Worm (Caenorhabditis elegans) whole organism, L1 larva: Measurements from ENCODE around the gene col-96.

Experiments
- C16A3.4 ChIP-seq: fragments of 150-350 bp; optimal IDR thresholded peaks from 2 replicates; lab custom pipeline; 2014; ENCODE audit warnings: missing biosample characterization, missing genetic modification characterization
- C34B4.2 ChIP-seq: sonication (generic microtip); optimal IDR thresholded peaks from 2 replicates; lab custom pipeline; 2017; ENCODE audit warnings: mild to moderate bottlenecking, missing genetic modification characterization, missing compliant biosample characterization
- F16B12.6 ChIP-seq: fragments of 150-350 bp; optimal IDR thresholded peaks from 2 replicates; lab custom pipeline; 2014; ENCODE audit warnings: missing biosample characterization, missing genetic modification characterization
- Y116A8C.19 ChIP-seq: sonication (generic microtip); optimal IDR thresholded peaks from 2 replicates; lab custom pipeline; 2016; ENCODE audit warnings: missing compliant biosample characterization, missing genetic modification characterization, borderline replicate concordance
- aha-1 ChIP-seq: fragments of 150-350 bp; optimal IDR thresholded peaks from 2 replicates; lab custom pipeline; 2014; ENCODE audit warnings: missing biosample characterization, missing genetic modification characterization
- alr-1 ChIP-seq: fragments of 200-800 bp; sonication (Bioruptor generic); optimal IDR thresholded peaks from 2 replicates; lab custom pipeline; 2018; ENCODE audit warnings: borderline replicate concordance, mild to moderate bottlenecking, missing genetic modification characterization, missing compliant biosample characterization
- aly-2 ChIP-seq: fragments of 150-350 bp; optimal IDR thresholded peaks from 2 replicates; lab custom pipeline; 2014; ENCODE audit warnings: missing biosample characterization, missing genetic modification characterization
- blmp-1 ChIP-seq: fragments of 150-350 bp; optimal IDR thresholded peaks from 2 replicates; lab custom pipeline; 2014; ENCODE audit warnings: missing biosample characterization, missing genetic modification characterization
- ceh-63 ChIP-seq: fragments of 200-800 bp; sonication (Bioruptor generic); optimal IDR thresholded peaks from 2 replicates; lab custom pipeline; 2018; ENCODE audit warnings: mild to moderate bottlenecking, missing genetic modification characterization, missing compliant biosample characterization
- ceh-8 ChIP-seq: fragments of 200-800 bp; sonication (Bioruptor generic); optimal IDR thresholded peaks from 2 replicates; lab custom pipeline; 2018; ENCODE audit warnings: mild to moderate bottlenecking, missing genetic modification characterization, moderate library complexity, missing compliant biosample characterization
- ceh-88 ChIP-seq: fragments of 200-800 bp; sonication (Bioruptor generic); IDR thresholded peaks from 2 replicates; pipeline ENCODE4 v1.3.6; 2022; ENCODE audit warnings: missing genetic modification characterization, missing compliant biosample characterization
- dsc-1 ChIP-seq: sonication (generic microtip); optimal IDR thresholded peaks from 2 replicates; lab custom pipeline; 2016; ENCODE audit warnings: mild to moderate bottlenecking, missing genetic modification characterization, missing compliant biosample characterization
- efl-1 ChIP-seq, 4 experiments: fragments of 150-350 bp; optimal IDR thresholded peaks in 3 of 4; peaks in 1 of 4; 1 replicate in 1 of 4; 2 replicates in 3 of 4; lab custom pipeline; 2014; ENCODE audit warnings: missing biosample characterization in 2 of 4, missing genetic modification characterization in 2 of 4, missing genetic modification reagents in 2 of 4
- egl-13 ChIP-seq: sonication (generic microtip); optimal IDR thresholded peaks from 2 replicates; lab custom pipeline; 2016; ENCODE audit warnings: missing genotype, missing genetic modification reagents, missing genetic modification characterization, missing compliant biosample characterization
- egl-27 ChIP-seq, 2 experiments: fragments of 150-350 bp in 1 of 2; sonication (generic microtip); optimal IDR thresholded peaks; 3 replicates each; lab custom pipeline; 2017 to 2018; ENCODE audit warnings: missing biosample characterization in 2 of 2, missing genetic modification characterization in 2 of 2, missing genetic modification reagents in 2 of 2
- elt-2 ChIP-seq: sonication (generic microtip); optimal IDR thresholded peaks from 2 replicates; lab custom pipeline; 2016; ENCODE audit warnings: missing genetic modification characterization, mild to moderate bottlenecking, inconsistent platforms, missing compliant biosample characterization, missing genetic modification reagents
- fkh-10 ChIP-seq: sonication (generic microtip); optimal IDR thresholded peaks from 2 replicates; lab custom pipeline; 2017; ENCODE audit warnings: missing biosample characterization, missing genetic modification reagents, missing genetic modification characterization
- fkh-4 ChIP-seq: sonication (generic microtip); optimal IDR thresholded peaks from 2 replicates; lab custom pipeline; 2016; ENCODE audit warnings: missing compliant biosample characterization, missing genetic modification characterization, borderline replicate concordance
- fkh-8 ChIP-seq: sonication (generic microtip); optimal IDR thresholded peaks from 2 replicates; lab custom pipeline; 2016; ENCODE audit warnings: mild to moderate bottlenecking, missing genetic modification characterization, missing compliant biosample characterization
- grh-1 ChIP-seq: fragments of 200-800 bp; sonication (Bioruptor generic); IDR thresholded peaks from 2 replicates; pipeline ENCODE4 v1.3.6; 2022; ENCODE audit warnings: missing genetic modification reagents, missing genetic modification characterization, missing compliant biosample characterization
- lin-14 ChIP-seq: fragments of 200-800 bp; sonication (Bioruptor generic); optimal IDR thresholded peaks from 2 replicates; lab custom pipeline; 2018; ENCODE audit warnings: mild to moderate bottlenecking, missing genetic modification characterization, moderate library complexity, missing compliant biosample characterization
- lin-15B ChIP-seq: fragments of 150-350 bp; sonication (generic microtip); optimal IDR thresholded peaks from 3 replicates; lab custom pipeline; 2014; ENCODE audit warnings: missing biosample characterization, missing genetic modification characterization
- lin-35 ChIP-seq, 2 experiments: fragments of 150-350 bp; optimal IDR thresholded peaks; 2 replicates each; lab custom pipeline; 2014; ENCODE audit warnings: missing biosample characterization in 2 of 2, missing genetic modification characterization in 2 of 2, missing genetic modification reagents in 2 of 2
- lin-39 ChIP-seq: fragments of 150-350 bp; optimal IDR thresholded peaks from 2 replicates; lab custom pipeline; 2014; ENCODE audit warnings: missing biosample characterization, missing genetic modification reagents, missing genetic modification characterization
- lir-3 ChIP-seq: sonication (generic microtip); optimal IDR thresholded peaks from 2 replicates; lab custom pipeline; 2016; ENCODE audit warnings: mild to moderate bottlenecking, missing genetic modification characterization, moderate library complexity, missing compliant biosample characterization; ENCODE audit not compliant: poor library complexity
- lsy-2 ChIP-seq, 2 experiments: fragments of 150-350 bp; optimal IDR thresholded peaks; 2 replicates each; lab custom pipeline; 2014; ENCODE audit warnings: missing biosample characterization in 2 of 2, missing genetic modification characterization in 2 of 2
- mab-9 ChIP-seq: fragments of 200-800 bp; sonication (Bioruptor generic); IDR thresholded peaks from 2 replicates; pipeline ENCODE4 v1.3.6; 2022; ENCODE audit warnings: missing genetic modification reagents, missing genetic modification characterization, missing compliant biosample characterization
- mef-2 ChIP-seq: fragments of 150-350 bp; optimal IDR thresholded peaks from 2 replicates; lab custom pipeline; 2014; ENCODE audit warnings: missing biosample characterization, missing genetic modification characterization
- nhr-11 ChIP-seq: fragments of 150-350 bp; optimal IDR thresholded peaks from 2 replicates; lab custom pipeline; 2014; ENCODE audit warnings: missing biosample characterization, missing genetic modification characterization
- nhr-19 ChIP-seq: fragments of 200-800 bp; sonication (Bioruptor generic); conservative IDR thresholded peaks from 2 replicates; pipeline ENCODE4 v1.3.6; 2022; ENCODE audit warnings: missing genetic modification characterization, missing compliant biosample characterization
- nhr-20 ChIP-seq: sonication (generic microtip); optimal IDR thresholded peaks from 2 replicates; lab custom pipeline; 2016; ENCODE audit warnings: mild to moderate bottlenecking, missing genetic modification characterization, missing compliant biosample characterization
- nhr-237 ChIP-seq: fragments of 150-350 bp; optimal IDR thresholded peaks from 2 replicates; lab custom pipeline; 2014; ENCODE audit warnings: missing biosample characterization, missing genetic modification characterization
- nhr-47 ChIP-seq: sonication (generic microtip); optimal IDR thresholded peaks from 2 replicates; lab custom pipeline; 2016; ENCODE audit warnings: mild to moderate bottlenecking, missing genetic modification characterization, moderate library complexity, missing compliant biosample characterization
- nhr-71 ChIP-seq: sonication (generic microtip); optimal IDR thresholded peaks from 2 replicates; lab custom pipeline; 2016; ENCODE audit warnings: mild to moderate bottlenecking, missing genetic modification characterization, moderate library complexity, missing compliant biosample characterization
- nhr-76 ChIP-seq: sonication (generic microtip); optimal IDR thresholded peaks from 2 replicates; lab custom pipeline; 2017; ENCODE audit warnings: missing biosample characterization, missing genetic modification characterization
- nhr-85 ChIP-seq: sonication (generic microtip); peaks from one replicate; lab custom pipeline; 2016; ENCODE audit warnings: missing genetic modification characterization, inconsistent platforms, missing compliant biosample characterization
- pag-3 ChIP-seq: sonication (generic microtip); optimal IDR thresholded peaks from 2 replicates; lab custom pipeline; 2017; ENCODE audit warnings: missing genetic modification characterization, mild to moderate bottlenecking, missing compliant biosample characterization, antibody characterized with exemption, borderline replicate concordance; ENCODE audit not compliant: insufficient read depth
- pax-3 ChIP-seq: fragments of 200-800 bp; sonication (Bioruptor generic); optimal IDR thresholded peaks from 2 replicates; lab custom pipeline; 2018; ENCODE audit warnings: mild to moderate bottlenecking, missing genetic modification characterization, moderate library complexity, missing compliant biosample characterization
- snpc-4 ChIP-seq: fragments of 150-350 bp; optimal IDR thresholded peaks from 2 replicates; lab custom pipeline; 2014; ENCODE audit warnings: missing biosample characterization, missing genetic modification characterization
- snu-23 ChIP-seq: sonication (generic microtip); optimal IDR thresholded peaks from 2 replicates; lab custom pipeline; 2016; ENCODE audit warnings: missing genetic modification characterization, missing compliant biosample characterization
- sox-4 ChIP-seq: sonication (generic microtip); optimal IDR thresholded peaks from 2 replicates; lab custom pipeline; 2016; ENCODE audit warnings: missing genetic modification characterization, missing compliant biosample characterization
- sptf-1 ChIP-seq: fragments of 150-350 bp; optimal IDR thresholded peaks from 2 replicates; lab custom pipeline; 2014; ENCODE audit warnings: missing biosample characterization, missing genetic modification characterization
- sup-37 ChIP-seq: fragments of 200-800 bp; sonication (Bioruptor generic); optimal IDR thresholded peaks from 2 replicates; lab custom pipeline; 2018; ENCODE audit warnings: mild to moderate bottlenecking, missing genetic modification characterization, missing compliant biosample characterization
- swsn-7 ChIP-seq: sonication (generic microtip); optimal IDR thresholded peaks from 2 replicates; lab custom pipeline; 2016; ENCODE audit warnings: missing genetic modification characterization, missing compliant biosample characterization
- tlp-1 ChIP-seq: fragments of 150-350 bp; optimal IDR thresholded peaks from 2 replicates; lab custom pipeline; 2014; ENCODE audit warnings: missing biosample characterization, missing genetic modification characterization
- unc-62 ChIP-seq: fragments of 150-350 bp; optimal IDR thresholded peaks from 2 replicates; lab custom pipeline; 2014; ENCODE audit warnings: missing biosample characterization, missing genetic modification reagents, missing genetic modification characterization
- vab-15 ChIP-seq: sonication (generic microtip); optimal IDR thresholded peaks from 2 replicates; lab custom pipeline; 2017; ENCODE audit warnings: missing genotype, mild to moderate bottlenecking, missing genetic modification characterization, missing compliant biosample characterization
- xbp-1 ChIP-seq: sonication (generic microtip); optimal IDR thresholded peaks from 2 replicates; lab custom pipeline; 2016; ENCODE audit warnings: missing genetic modification characterization, missing compliant biosample characterization
- zag-1 ChIP-seq: fragments of 150-350 bp; optimal IDR thresholded peaks from 2 replicates; lab custom pipeline; 2014; ENCODE audit warnings: missing biosample characterization, missing genetic modification characterization

col-96 gene

DNA sequence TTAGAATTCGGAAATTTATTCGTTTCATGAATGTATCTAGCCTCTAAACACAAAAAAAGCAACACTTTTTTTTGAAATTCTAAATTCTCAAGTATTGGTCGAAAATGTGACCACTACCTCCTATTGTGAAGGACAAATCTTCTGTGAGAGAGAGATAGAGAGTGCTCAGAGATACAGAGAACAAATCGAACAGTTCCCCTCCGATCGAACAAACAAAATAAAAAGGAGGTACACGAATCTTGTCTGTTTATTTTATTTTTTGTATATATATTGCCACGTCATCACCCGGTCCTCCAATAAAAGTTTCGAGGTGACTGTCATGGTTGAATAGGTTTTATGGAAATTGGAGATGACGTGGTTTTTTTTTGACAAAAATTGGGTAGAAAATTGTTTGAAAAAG lies 34.3 kb upstream of the col-96 start:
- no peak for TF ChIP-seq Y116A8C.19 (tag; lab: Kevin White, UChicago)
- no peak for TF ChIP-seq F16B12.6
- peak; percentile 13 for TF ChIP-seq blmp-1 (tag; lab: Kevin White, UChicago)
- TF ChIP-seq pag-3 (tag; lab: Kevin White, UChicago) = no peak
- peak; percentile 43 for TF ChIP-seq lin-14 (GFP tag; lab: Kevin White, UChicago)
- TF ChIP-seq egl-27 (tag; optimal IDR thresholded peaks at IDR 0.05; lab: Kevin White, UChicago) = no peak
- no peak for TF ChIP-seq C34B4.2 (tag; lab: Kevin White, UChicago)
- TF ChIP-seq efl-1 (optimal IDR thresholded peaks at IDR 0.05; lab: Kevin White, UChicago) = no peak
- no peak for TF ChIP-seq efl-1 (GFP tag; optimal IDR thresholded peaks at IDR 0.05 in 1 of 2; lab: Kevin White, UChicago)
- no peak for TF ChIP-seq egl-13 (tag; lab: Kevin White, UChicago)
- peak; percentile 4 for TF ChIP-seq xbp-1 (tag; lab: Kevin White, UChicago)
- TF ChIP-seq grh-1 (GFP tag; lab: Robert Waterston, UW) = no peak

DNA sequence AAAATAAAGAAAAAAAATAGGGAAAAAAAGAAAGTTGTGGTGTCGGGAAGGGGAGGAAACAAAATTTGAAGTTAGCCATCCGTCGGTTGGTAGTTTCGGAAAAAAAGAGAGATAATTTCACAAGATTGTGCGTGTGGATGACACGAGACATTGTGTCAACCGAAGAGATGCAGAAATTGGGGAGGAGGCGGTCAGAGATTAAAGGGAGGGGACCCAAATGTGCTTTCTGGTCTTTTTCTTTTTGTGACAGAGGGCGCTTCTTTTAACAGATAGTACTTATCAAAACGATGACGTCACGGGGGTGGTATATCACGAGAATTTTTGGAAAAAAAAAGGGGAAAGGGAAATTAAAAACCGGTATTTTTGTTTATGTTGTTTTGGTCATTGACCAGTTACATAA lies 31.9 kb upstream of the col-96 start:
- TF ChIP-seq sptf-1 (tag; lab: Kevin White, UChicago) (no peak), C34B4.2 (tag; lab: Kevin White, UChicago) (no peak), nhr-76 (tag; lab: Kevin White, UChicago) (no peak), nhr-85 (tag; lab: Kevin White, UChicago) (peak; percentile 85), ceh-88 (GFP tag; lab: Robert Waterston, UW) (no peak), Y116A8C.19 (tag; lab: Kevin White, UChicago) (no peak), mab-9 (GFP tag; lab: Robert Waterston, UW) (peak; percentile 52; the same call in 1 of the 2 replicates), C16A3.4 (tag; lab: Kevin White, UChicago) (peak; percentile 29), aha-1 (tag; lab: Kevin White, UChicago) (no peak), lir-3 (no peak), nhr-19 (peak; percentile 51), fkh-4 (tag; lab: Kevin White, UChicago) (no peak), tlp-1 (tag; lab: Kevin White, UChicago) (no peak), lin-15B (tag; lab: Kevin White, UChicago) (no peak), sox-4 (tag; lab: Kevin White, UChicago) (no peak), fkh-10 (no peak), grh-1 (GFP tag; lab: Robert Waterston, UW) (peak; percentile 76), dsc-1 (peak; percentile 44), snu-23 (peak; percentile 70), lin-39 (tag; lab: Kevin White, UChicago) (no peak), mef-2 (tag; lab: Kevin White, UChicago) (no peak), lin-35 (GFP tag; optimal IDR thresholded peaks at IDR 0.05; lab: Kevin White, UChicago) (peak; percentile 27 to 29), sup-37 (GFP tag; lab: Kevin White, UChicago) (no peak), nhr-11 (tag; lab: Kevin White, UChicago) (no peak), alr-1 (tag; lab: Kevin White, UChicago) (no peak), nhr-71 (peak; percentile 80), nhr-47 (tag; lab: Kevin White, UChicago) (peak; percentile 38), pax-3 (tag; lab: Kevin White, UChicago) (no peak), F16B12.6 (no peak), ceh-63 (GFP tag; lab: Kevin White, UChicago) (no peak), snpc-4 (tag; lab: Kevin White, UChicago) (peak; percentile 26), lin-14 (GFP tag; lab: Kevin White, UChicago) (peak; percentile 87), nhr-20 (tag; lab: Kevin White, UChicago) (peak; percentile 57), lsy-2 (tag; optimal IDR thresholded peaks at IDR 0.05; lab: Kevin White, UChicago) (peak; percentile 57 to 65), elt-2 (no peak), efl-1 (optimal IDR thresholded peaks at IDR 0.05; lab: Kevin White, UChicago) (peak; percentile 43 to 48), efl-1 (GFP tag; optimal IDR thresholded peaks at IDR 0.05 in 1 of 2; lab: Kevin White, UChicago) (peak; percentile 31 to 33), ceh-8 (GFP tag; lab: Kevin White, UChicago) (no peak), swsn-7 (tag; lab: Kevin White, UChicago) (peak; percentile 35), vab-15 (no peak), fkh-8 (tag; lab: Kevin White, UChicago) (no peak), aly-2 (tag; lab: Kevin White, UChicago) (no peak), unc-62 (no peak), zag-1 (peak; percentile 28), nhr-237 (tag; lab: Kevin White, UChicago) (no peak)
